Fruit fly (Drosophila melanogaster) whole organism, embryonic: Measurements from ENCODE around the gene Srp14.

Source experiments
- CG1024 ChIP-seq: fragments of 200-800 bp; sonication (Bioruptor generic); IDR thresholded peaks from 2 replicates; pipeline ENCODE4 v1.3.6; 2022; ENCODE audit warnings: missing biosample characterization, missing genetic modification characterization
- CG10543 ChIP-seq: fragments of 200-800 bp; sonication (Bioruptor generic); optimal IDR thresholded peaks from 3 replicates; lab custom pipeline; 2017; ENCODE audit warnings: missing biosample characterization, mild to moderate bottlenecking, missing genetic modification characterization, moderate library complexity
- CG11504 ChIP-seq: fragments of 200-800 bp; sonication (Bioruptor generic); optimal IDR thresholded peaks from 3 replicates; lab custom pipeline; 2019; ENCODE audit warnings: missing biosample characterization, mild to moderate bottlenecking, missing genetic modification characterization, moderate library complexity
- CG12071 ChIP-seq: fragments of 200-800 bp; sonication (Bioruptor generic); optimal IDR thresholded peaks from 3 replicates; lab custom pipeline; 2018; ENCODE audit warnings: missing biosample characterization, mild to moderate bottlenecking, missing genetic modification characterization
- CG12942 ChIP-seq: fragments of 200-800 bp; sonication (Bioruptor generic); optimal IDR thresholded peaks from 3 replicates; lab custom pipeline; 2016; ENCODE audit warnings: missing biosample characterization, missing genetic modification characterization
- CG13894 ChIP-seq: fragments of 200-800 bp; sonication (Bioruptor generic); optimal IDR thresholded peaks from 3 replicates; lab custom pipeline; 2018; ENCODE audit warnings: missing biosample characterization, mild to moderate bottlenecking, missing genetic modification characterization, moderate library complexity
- CG15601 ChIP-seq: fragments of 200-800 bp; sonication (Bioruptor generic); optimal IDR thresholded peaks from 3 replicates; lab custom pipeline; 2019; ENCODE audit warnings: missing biosample characterization, mild to moderate bottlenecking, missing genetic modification characterization, moderate library complexity
- CG1792 ChIP-seq: fragments of 200-800 bp; sonication (Bioruptor generic); optimal IDR thresholded peaks from 2 replicates; lab custom pipeline; 2016; ENCODE audit warnings: missing biosample characterization, missing genetic modification characterization
- CG2875 ChIP-seq: fragments of 200-800 bp; sonication (Bioruptor generic); optimal IDR thresholded peaks from 2 replicates; lab custom pipeline; 2017; ENCODE audit warnings: missing biosample characterization, mild to moderate bottlenecking, missing genetic modification characterization, missing genetic modification reagents
- CG3407 ChIP-seq: fragments of 200-800 bp; sonication (Bioruptor generic); optimal IDR thresholded peaks from 2 replicates; lab custom pipeline; 2018; ENCODE audit warnings: missing biosample characterization, mild to moderate bottlenecking, missing genetic modification characterization
- CG42726 ChIP-seq: fragments of 200-800 bp; sonication (Bioruptor generic); IDR thresholded peaks from 2 replicates; pipeline ENCODE4 v1.3.6; 2022; ENCODE audit warnings: missing biosample characterization, missing genetic modification characterization; ENCODE audit not compliant: partially characterized antibody
- CG4404 ChIP-seq: fragments of 200-800 bp; sonication (Bioruptor generic); IDR thresholded peaks from 2 replicates; pipeline ENCODE4 v1.3.6; 2022; ENCODE audit warnings: missing biosample characterization, missing genetic modification characterization
- CG6791 ChIP-seq: fragments of 200-800 bp; sonication (Bioruptor generic); IDR thresholded peaks from 3 replicates; pipeline ENCODE4 v1.3.6; 2022; ENCODE audit warnings: missing biosample characterization, missing genetic modification characterization; ENCODE audit not compliant: partially characterized antibody
- CG7745 ChIP-seq: fragments of 200-800 bp; sonication (Bioruptor generic); optimal IDR thresholded peaks from 2 replicates; lab custom pipeline; 2018; ENCODE audit warnings: missing biosample characterization, mild to moderate bottlenecking, missing genetic modification characterization, moderate library complexity
- CG8281 ChIP-seq: fragments of 200-800 bp; sonication (Bioruptor generic); optimal IDR thresholded peaks from 2 replicates; lab custom pipeline; 2018; ENCODE audit warnings: missing biosample characterization, mild to moderate bottlenecking, missing genetic modification characterization, moderate library complexity
- CG9215 ChIP-seq: fragments of 200-800 bp; sonication (Bioruptor generic); IDR thresholded peaks from 2 replicates; pipeline ENCODE4 v1.3.6; 2022; ENCODE audit warnings: missing biosample characterization, missing genetic modification characterization
- CoRest ChIP-seq: fragments of 200-800 bp; sonication (Bioruptor generic); optimal IDR thresholded peaks from 3 replicates; lab custom pipeline; 2018; ENCODE audit warnings: missing biosample characterization, mild to moderate bottlenecking, missing genetic modification characterization, moderate library complexity
- D19A ChIP-seq: fragments of 200-800 bp; optimal IDR thresholded peaks from 3 replicates; lab custom pipeline; 2019; ENCODE audit warnings: missing biosample characterization, mild to moderate bottlenecking, missing genetic modification characterization, moderate library complexity
- HLH3B ChIP-seq: fragments of 200-800 bp; sonication (Bioruptor generic); IDR thresholded peaks from 2 replicates; pipeline ENCODE4 v1.3.6; 2022; ENCODE audit warnings: missing biosample characterization, missing genetic modification characterization
- Hr78 ChIP-seq, 2 experiments: fragments of 200-800 bp in 1 of 2; fragments of >200 bp in 1 of 2; sonication (Bioruptor generic) in 1 of 2; optimal IDR thresholded peaks; 2 replicates each; lab custom pipeline; 2017 to 2019; ENCODE audit warnings: missing biosample characterization in 2 of 2, missing genetic modification characterization in 2 of 2, mild to moderate bottlenecking in 1 of 2, moderate library complexity in 1 of 2
- Lhr ChIP-seq: fragments of 200-800 bp; sonication (Bioruptor generic); optimal IDR thresholded peaks from 3 replicates; lab custom pipeline; 2017; ENCODE audit warnings: mild to moderate bottlenecking, missing biosample characterization, missing genetic modification reagents, missing genetic modification characterization
- Lpt ChIP-seq: fragments of >200 bp; optimal IDR thresholded peaks from 2 replicates; lab custom pipeline; 2018; ENCODE audit warnings: missing biosample characterization, missing genetic modification characterization
- MTF-1 ChIP-seq: fragments of 200-800 bp; sonication (Bioruptor generic); optimal IDR thresholded peaks from 2 replicates; lab custom pipeline; 2018; ENCODE audit warnings: missing biosample characterization, mild to moderate bottlenecking, missing genetic modification characterization, borderline replicate concordance
- Mad ChIP-seq: fragments of 200-800 bp; sonication (Bioruptor generic); optimal IDR thresholded peaks from 2 replicates; lab custom pipeline; 2016; ENCODE audit warnings: missing biosample characterization, missing genetic modification characterization
- Max ChIP-seq: fragments of 200-800 bp; sonication (Bioruptor generic); optimal IDR thresholded peaks from 2 replicates; lab custom pipeline; 2016; ENCODE audit warnings: missing biosample characterization, mild to moderate bottlenecking, missing genetic modification characterization
- NC2β ChIP-seq: fragments of 200-800 bp; sonication (Bioruptor generic); optimal IDR thresholded peaks from 2 replicates; lab custom pipeline; 2016; ENCODE audit warnings: missing biosample characterization, missing genetic modification characterization
- NFAT ChIP-seq: fragments of 200-800 bp; sonication (Bioruptor generic); IDR thresholded peaks from 2 replicates; pipeline ENCODE4 v1.3.6; 2022; ENCODE audit warnings: missing biosample characterization, missing genetic modification characterization
- Oli ChIP-seq: fragments of 200-800 bp; sonication (Bioruptor generic); optimal IDR thresholded peaks from 2 replicates; lab custom pipeline; 2018; ENCODE audit warnings: missing biosample characterization, mild to moderate bottlenecking, missing genetic modification characterization, moderate library complexity
- Usf ChIP-seq: fragments of 200-800 bp; sonication (Bioruptor generic); optimal IDR thresholded peaks from 2 replicates; lab custom pipeline; 2017; ENCODE audit warnings: missing genotype, missing biosample characterization, missing genetic modification characterization
- Vsx1 ChIP-seq: fragments of 200-800 bp; sonication (Bioruptor generic); optimal IDR thresholded peaks from 2 replicates; lab custom pipeline; 2017; ENCODE audit warnings: missing biosample characterization, mild to moderate bottlenecking, missing genetic modification characterization, missing genetic modification reagents
- ab ChIP-seq: fragments of 200-800 bp; sonication (Bioruptor generic); optimal IDR thresholded peaks from 2 replicates; lab custom pipeline; 2016; ENCODE audit warnings: missing biosample characterization, missing genetic modification characterization
- abd-A ChIP-seq: fragments of 200-800 bp; sonication (Bioruptor generic); optimal IDR thresholded peaks from 3 replicates; lab custom pipeline; 2019; ENCODE audit warnings: missing biosample characterization, mild to moderate bottlenecking, missing genetic modification characterization, moderate library complexity
- ac ChIP-seq: fragments of 200-800 bp; sonication (Bioruptor generic); optimal IDR thresholded peaks from 3 replicates; lab custom pipeline; 2017; ENCODE audit warnings: missing biosample characterization, mild to moderate bottlenecking, missing genetic modification characterization
- ato ChIP-seq: fragments of 200-800 bp; sonication (Bioruptor generic); IDR thresholded peaks from 2 replicates; pipeline ENCODE4 v1.3.6; 2022; ENCODE audit warnings: missing biosample characterization, missing genetic modification characterization; ENCODE audit not compliant: partially characterized antibody
- btn ChIP-seq: fragments of 200-800 bp; sonication (Bioruptor generic); optimal IDR thresholded peaks from 2 replicates; lab custom pipeline; 2016; ENCODE audit warnings: missing biosample characterization, missing genetic modification characterization
- chif ChIP-seq, 2 experiments: fragments of 200-800 bp; sonication (Bioruptor generic); optimal IDR thresholded peaks; 3 replicates each; lab custom pipeline; 2016; ENCODE audit warnings: missing biosample characterization in 2 of 2, missing genetic modification characterization in 2 of 2
- gsb-n ChIP-seq: fragments of 200-800 bp; sonication (Bioruptor generic); optimal IDR thresholded peaks from 3 replicates; lab custom pipeline; 2018; ENCODE audit warnings: missing biosample characterization, mild to moderate bottlenecking, missing genetic modification characterization
- lov ChIP-seq, 2 experiments: fragments of 200-800 bp in 1 of 2; fragments of >200 bp in 1 of 2; sonication (Bioruptor generic) in 1 of 2; IDR thresholded peaks in 1 of 2; optimal IDR thresholded peaks in 1 of 2; 2 replicates in 1 of 2; 3 replicates in 1 of 2; pipeline versions ENCODE4 v1.3.6 to Lab custom; 2017 to 2022; ENCODE audit warnings: missing biosample characterization in 1 of 2, missing genetic modification characterization in 1 of 2
- luna ChIP-seq: fragments of 200-800 bp; sonication (Bioruptor generic); optimal IDR thresholded peaks from 2 replicates; lab custom pipeline; 2016; ENCODE audit warnings: missing biosample characterization, missing genetic modification characterization
- mld ChIP-seq: fragments of 200-800 bp; sonication (Bioruptor generic); IDR thresholded peaks from 3 replicates; pipeline ENCODE4 v1.3.6; 2022; ENCODE audit warnings: missing biosample characterization, missing genetic modification characterization; ENCODE audit not compliant: partially characterized antibody
- repo ChIP-seq: fragments of 200-800 bp; sonication (Bioruptor generic); optimal IDR thresholded peaks from 2 replicates; lab custom pipeline; 2016; ENCODE audit warnings: missing biosample characterization, missing genetic modification characterization
- sens ChIP-seq: fragments of 200-800 bp; sonication (Bioruptor generic); peaks from one replicate; lab custom pipeline; 2016; ENCODE audit warnings: missing biosample characterization, missing genetic modification characterization
- so ChIP-seq: fragments of 200-800 bp; sonication (Bioruptor generic); IDR thresholded peaks from 3 replicates; pipeline ENCODE4 v1.3.6; 2022; ENCODE audit warnings: missing biosample characterization, missing genetic modification characterization
- sob ChIP-seq: fragments of 200-800 bp; sonication (Bioruptor generic); IDR thresholded peaks from 2 replicates; pipeline ENCODE4 v1.3.6; 2022; ENCODE audit warnings: missing biosample characterization, missing genetic modification characterization
- stwl ChIP-seq: fragments of 200-800 bp; sonication (Bioruptor generic); optimal IDR thresholded peaks from 3 replicates; lab custom pipeline; 2018; ENCODE audit warnings: missing biosample characterization, mild to moderate bottlenecking, missing genetic modification characterization, moderate library complexity
- tx ChIP-seq: fragments of 200-800 bp; sonication (Bioruptor generic); optimal IDR thresholded peaks from 2 replicates; lab custom pipeline; 2016; ENCODE audit warnings: missing biosample characterization, missing genetic modification characterization
- vnd ChIP-seq: fragments of 200-800 bp; sonication (Bioruptor generic); IDR thresholded peaks from 3 replicates; pipeline ENCODE4 v1.3.6; 2022; ENCODE audit warnings: missing biosample characterization, missing genetic modification characterization; ENCODE audit not compliant: partially characterized antibody
- wdn ChIP-seq: fragments of 200-800 bp; sonication (Bioruptor generic); IDR thresholded peaks from 2 replicates; pipeline ENCODE4 v1.3.6; 2022; ENCODE audit warnings: missing biosample characterization, missing genetic modification characterization

The Srp14 gene

DNA sequence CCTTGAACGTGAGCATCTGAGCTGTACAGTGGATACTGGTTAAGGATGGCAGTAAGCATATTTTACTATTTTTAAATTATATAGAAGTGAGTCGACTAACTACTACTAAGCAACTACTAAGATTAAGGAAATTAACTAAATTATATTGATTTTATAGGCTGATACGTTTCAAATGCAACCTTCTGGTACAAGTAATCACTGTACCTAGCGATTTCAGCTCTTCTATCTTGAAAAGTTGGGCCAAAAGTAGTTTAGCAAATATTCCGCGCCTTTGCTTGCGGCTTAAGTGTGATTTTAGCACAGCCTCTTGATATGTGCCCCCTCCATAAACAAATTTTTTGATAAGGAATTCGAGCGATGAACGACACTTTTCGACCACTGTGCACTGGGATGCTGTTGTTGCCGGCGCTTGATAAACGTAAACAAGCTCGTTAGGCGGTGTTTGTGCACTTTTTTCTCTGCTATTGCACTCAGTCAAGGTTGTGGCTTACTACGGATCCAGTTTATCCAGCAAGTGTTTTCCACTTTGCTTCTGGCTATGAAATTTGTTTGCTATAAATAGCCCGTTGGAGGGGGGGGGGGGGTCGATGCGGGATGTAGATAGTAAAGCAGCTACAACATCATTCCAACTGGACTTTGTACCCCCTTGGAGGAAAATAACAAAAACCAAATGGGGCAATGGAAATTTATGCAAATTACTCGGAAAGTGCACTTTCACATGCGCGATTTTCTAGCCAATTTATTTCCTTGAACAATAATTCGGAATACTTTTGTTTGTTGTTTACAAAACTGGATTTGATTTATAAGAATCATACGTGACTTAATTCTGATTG, 23.4 kb upstream of the Srp14 start (continued):
- TF ChIP-seq CG13894 (tag; lab: Kevin White, UChicago) (no peak), CG4404 (GFP tag; lab: Robert Waterston, UW) (peak; percentile 61), Usf (peak; percentile 35), CG12942 (GFP tag; lab: Kevin White, UChicago) (peak; percentile 33), Hr78 (GFP tag; optimal IDR thresholded peaks at IDR 0.05; lab: Kevin White, UChicago) (no peak), CG1792 (peak; percentile 4), CG7745 (no peak), CG12071 (GFP tag; lab: Kevin White, UChicago) (no peak), CG42726 (GFP tag; lab: Robert Waterston, UW) (no peak), repo (GFP tag; lab: Kevin White, UChicago) (no peak), Max (GFP tag; lab: Kevin White, UChicago) (peak; percentile 20), Lhr (no peak), CG9215 (GFP tag; lab: Robert Waterston, UW) (peak; percentile 81), CG6791 (GFP tag; lab: Robert Waterston, UW) (no peak), so (peak; percentile 86), Oli (tag; lab: Kevin White, UChicago) (peak; percentile 78), Lpt (no peak), HLH3B (GFP tag; lab: Robert Waterston, UW) (peak; percentile 84), D19A (tag; lab: Kevin White, UChicago) (peak; percentile 40), lov (optimal IDR thresholded peaks at IDR 0.05; lab: Kevin White, UChicago) (no peak), lov (GFP tag; IDR thresholded peaks at IDR 0.05; lab: Robert Waterston, UW) (no peak), stwl (tag; lab: Kevin White, UChicago) (no peak), CG3407 (GFP tag; lab: Kevin White, UChicago) (no peak), Mad (GFP tag; lab: Kevin White, UChicago) (peak; percentile 3), CoRest (tag; lab: Kevin White, UChicago) (peak; percentile 65), CG15601 (no peak), mld (no peak), MTF-1 (no peak), abd-A (no peak), btn (GFP tag; lab: Kevin White, UChicago) (no peak), sens (GFP tag; lab: Kevin White, UChicago) (peak; percentile 87), chif (GFP tag; optimal IDR thresholded peaks at IDR 0.05; lab: Kevin White, UChicago) (no peak), ac (GFP tag; lab: Kevin White, UChicago) (no peak), ab (peak; percentile 35), CG11504 (peak; percentile 82), NC2β (GFP tag; lab: Kevin White, UChicago) (peak; percentile 1), sob (GFP tag; lab: Robert Waterston, UW) (peak; percentile 84), wdn (GFP tag; lab: Robert Waterston, UW) (peak; percentile 61), CG1024 (peak; percentile 11; the same call in 1 of the 2 replicates), CG8281 (no peak), vnd (no peak), NFAT (GFP tag; lab: Robert Waterston, UW) (peak; percentile 73), tx (GFP tag; lab: Kevin White, UChicago) (no peak), Vsx1 (GFP tag; lab: Kevin White, UChicago) (no peak), CG2875 (GFP tag; lab: Kevin White, UChicago) (no peak), ato (no peak), luna (no peak), gsb-n (tag; lab: Kevin White, UChicago) (no peak), CG10543 (no peak)
